Worm (Caenorhabditis elegans): ENCODE results near the gene math-1.
"Not testable (repeated sequence)": the region's sequence is repeated elsewhere in the genome, so short reads cannot be mapped to it uniquely, and the experiment has no call there.

math-1 gene

ce11 chrII:2023514-2023913, 22.9 kb downstream of the math-1 start, which contains the start of gene cya-2:
Gene cya-2, minus strand, starts transcription at chrII:2023614.
- not testable (repeated sequence) for TF ChIP-seq ama-1 (optimal IDR thresholded peaks at IDR 0.05); mdl-1 (tag; optimal IDR thresholded peaks at IDR 0.05); egl-27 (tag; optimal IDR thresholded peaks at IDR 0.05)

ce11 chrII:2013856-2014255, 32.6 kb downstream of the math-1 start:
- no peak for TF ChIP-seq unc-39 (tag; optimal IDR thresholded peaks at IDR 0.05)
- no peak for TF ChIP-seq sem-4 (tag; optimal IDR thresholded peaks at IDR 0.05)
- TF ChIP-seq nhr-23 (tag; optimal IDR thresholded peaks at IDR 0.05), result no peak
- TF ChIP-seq ama-1 (optimal IDR thresholded peaks at IDR 0.05), result no peak
- no peak for TF ChIP-seq crh-2 (tag; optimal IDR thresholded peaks at IDR 0.05)
- no peak for TF ChIP-seq alr-1 (tag; optimal IDR thresholded peaks at IDR 0.05)
- TF ChIP-seq nhr-77 (tag; optimal IDR thresholded peaks at IDR 0.05), result no peak
- no peak for TF ChIP-seq ceh-82 (tag; optimal IDR thresholded peaks at IDR 0.05)
- no peak for TF ChIP-seq mbf-1 (tag; optimal IDR thresholded peaks at IDR 0.05)

ce11 chrII:2012698-2013097, 33.8 kb downstream of the math-1 start, which contains the start of gene F59H6.15:
Gene F59H6.15, plus strand, starts transcription at chrII:2012998.
- TF ChIP-seq mdl-1 (tag; optimal IDR thresholded peaks at IDR 0.05) (no peak), ztf-11 (tag; optimal IDR thresholded peaks at IDR 0.05) (no peak), lin-39 (tag; optimal IDR thresholded peaks at IDR 0.05) (no peak), sma-3 (GFP tag; optimal IDR thresholded peaks at IDR 0.05) (no peak), R02D3.7 (tag; optimal IDR thresholded peaks at IDR 0.05) (no peak), ZK546.5 (tag; optimal IDR thresholded peaks at IDR 0.05) (no peak), lin-13 (GFP tag; optimal IDR thresholded peaks at IDR 0.05) (no peak), nhr-21 (tag; optimal IDR thresholded peaks at IDR 0.05) (no peak), unc-39 (tag; optimal IDR thresholded peaks at IDR 0.05) (no peak), snpc-4 (tag; optimal IDR thresholded peaks at IDR 0.05) (no peak), peb-1 (tag; optimal IDR thresholded peaks at IDR 0.05) (no peak), ztf-4 (tag; optimal IDR thresholded peaks at IDR 0.05) (no peak), zag-1 (tag; optimal IDR thresholded peaks at IDR 0.05) (no peak), nhr-12 (tag; optimal IDR thresholded peaks at IDR 0.05) (no peak), sem-4 (tag; optimal IDR thresholded peaks at IDR 0.05) (no peak), ama-1 (optimal IDR thresholded peaks at IDR 0.05) (no peak), nhr-25 (tag; optimal IDR thresholded peaks at IDR 0.05) (no peak), fos-1 (tag; optimal IDR thresholded peaks at IDR 0.05) (no peak), nhr-237 (tag; optimal IDR thresholded peaks at IDR 0.05) (no peak)

- TF ChIP-seq fos-1 (tag; optimal IDR thresholded peaks at IDR 0.05) (no peak), sma-9 (GFP tag; optimal IDR thresholded peaks at IDR 0.05) (no peak), sma-9 (tag; optimal IDR thresholded peaks at IDR 0.05) (no peak), egl-27 (tag; optimal IDR thresholded peaks at IDR 0.05) (no peak), R02D3.7 (tag; optimal IDR thresholded peaks at IDR 0.05) (no peak), nhr-25 (tag; optimal IDR thresholded peaks at IDR 0.05) (no peak), dmd-4 (tag; optimal IDR thresholded peaks at IDR 0.05) (no peak), elt-1 (tag; optimal IDR thresholded peaks at IDR 0.05) (no peak), nhr-10 (tag; optimal IDR thresholded peaks at IDR 0.05) (no peak), unc-39 (tag; optimal IDR thresholded peaks at IDR 0.05) (no peak), skn-1 (tag; optimal IDR thresholded peaks at IDR 0.05) (no peak)
Measured at ce11 chrII:2011179-2011578, 35.3 kb downstream of the math-1 start.

- not testable (repeated sequence) for TF ChIP-seq lin-39, nhr-10, ZK546.5 (tag; optimal IDR thresholded peaks at IDR 0.05)
Measured at ce11 chrII:2000720-2001119, 45.7 kb downstream of the math-1 start, which contains the start of gene ceh-84. Gene ceh-84, minus strand, starts transcription at chrII:2000820.

ce11 chrII:1998561-1998960, 47.9 kb downstream of the math-1 start, which contains the start of gene math-19:
Gene math-19, plus strand, starts transcription at chrII:1998861.
- not testable (repeated sequence) for TF ChIP-seq nhr-23, nhr-237, C34F6.9 (tag; optimal IDR thresholded peaks at IDR 0.05)
